Fruit fly (Drosophila melanogaster) whole organism, embryonic: Measurements from ENCODE around the gene pros.

Source experiments
- CG10267 ChIP-seq: fragments of 200-800 bp; sonication (Bioruptor generic); optimal IDR thresholded peaks from 2 replicates; lab custom pipeline; 2018; ENCODE audit warnings: missing biosample characterization, mild to moderate bottlenecking, missing genetic modification characterization, moderate library complexity
- CG11085 ChIP-seq: fragments of 200-800 bp; sonication (Bioruptor generic); IDR thresholded peaks from 2 replicates; pipeline ENCODE4 v1.3.6; 2022; ENCODE audit warnings: missing biosample characterization, missing genetic modification characterization
- CG12299 ChIP-seq: fragments of 200-800 bp; sonication (Bioruptor generic); optimal IDR thresholded peaks from 2 replicates; lab custom pipeline; 2018; ENCODE audit warnings: missing biosample characterization, mild to moderate bottlenecking, missing genetic modification characterization
- CG13287 ChIP-seq: fragments of 200-800 bp; sonication (Bioruptor generic); IDR thresholded peaks from 2 replicates; pipeline ENCODE4 v1.3.6; 2022; ENCODE audit warnings: missing biosample characterization, missing genetic modification characterization; ENCODE audit not compliant: partially characterized antibody
- CG14441 ChIP-seq: fragments of 200-800 bp; sonication (Bioruptor generic); IDR thresholded peaks from 2 replicates; pipeline ENCODE4 v1.3.6; 2022; ENCODE audit warnings: missing biosample characterization, missing genetic modification characterization
- CG14667 ChIP-seq: fragments of 200-800 bp; sonication (Bioruptor generic); IDR thresholded peaks from 2 replicates; pipeline ENCODE4 v1.3.6; 2022; ENCODE audit warnings: missing biosample characterization, missing genetic modification characterization
- CG17829 ChIP-seq: fragments of 200-800 bp; optimal IDR thresholded peaks from 2 replicates; lab custom pipeline; 2019; ENCODE audit warnings: missing biosample characterization, mild to moderate bottlenecking, missing genetic modification characterization, moderate library complexity
- CG17912 ChIP-seq: fragments of 200-800 bp; sonication (Bioruptor generic); optimal IDR thresholded peaks from 2 replicates; lab custom pipeline; 2018; ENCODE audit warnings: missing biosample characterization, mild to moderate bottlenecking, missing genetic modification characterization
- CG18619 ChIP-seq: fragments of 200-800 bp; sonication (Bioruptor generic); optimal IDR thresholded peaks from 3 replicates; lab custom pipeline; 2017; ENCODE audit warnings: missing biosample characterization, mild to moderate bottlenecking, missing genetic modification characterization
- CG2712 ChIP-seq: fragments of 200-800 bp; optimal IDR thresholded peaks from 3 replicates; lab custom pipeline; 2019; ENCODE audit warnings: missing biosample characterization, mild to moderate bottlenecking, missing genetic modification characterization, moderate library complexity
- CG2889 ChIP-seq: fragments of 200-800 bp; sonication (Bioruptor generic); IDR thresholded peaks from 3 replicates; pipeline ENCODE4 v1.3.6; 2022; ENCODE audit warnings: missing biosample characterization, missing genetic modification characterization
- CG34376 ChIP-seq: fragments of 200-800 bp; sonication (Bioruptor generic); optimal IDR thresholded peaks from 2 replicates; lab custom pipeline; 2018; ENCODE audit warnings: missing biosample characterization, mild to moderate bottlenecking, missing genetic modification characterization
- CG4360 ChIP-seq: fragments of 200-800 bp; sonication (Bioruptor generic); IDR thresholded peaks from 2 replicates; pipeline ENCODE4 v1.3.6; 2022; ENCODE audit warnings: missing biosample characterization, missing genetic modification characterization
- CG5180 ChIP-seq: fragments of 200-800 bp; sonication (Bioruptor generic); optimal IDR thresholded peaks from 3 replicates; lab custom pipeline; 2017; ENCODE audit warnings: missing biosample characterization, missing genetic modification characterization, mild to moderate bottlenecking, moderate library complexity, missing genetic modification reagents
- CG6791 ChIP-seq: fragments of 200-800 bp; sonication (Bioruptor generic); IDR thresholded peaks from 3 replicates; pipeline ENCODE4 v1.3.6; 2022; ENCODE audit warnings: missing biosample characterization, missing genetic modification characterization; ENCODE audit not compliant: partially characterized antibody
- CG7963 ChIP-seq: fragments of 200-800 bp; sonication (Bioruptor generic); IDR thresholded peaks from 3 replicates; pipeline ENCODE4 v1.3.6; 2022; ENCODE audit warnings: missing biosample characterization, missing genetic modification characterization; ENCODE audit not compliant: partially characterized antibody
- CG8281 ChIP-seq: fragments of 200-800 bp; sonication (Bioruptor generic); optimal IDR thresholded peaks from 2 replicates; lab custom pipeline; 2018; ENCODE audit warnings: missing biosample characterization, mild to moderate bottlenecking, missing genetic modification characterization, moderate library complexity
- CG9797 ChIP-seq: fragments of 200-800 bp; sonication (Bioruptor generic); optimal IDR thresholded peaks from 3 replicates; lab custom pipeline; 2018; ENCODE audit warnings: missing biosample characterization, mild to moderate bottlenecking, missing genetic modification characterization
- Dbx ChIP-seq: fragments of 200-800 bp; sonication (Bioruptor generic); IDR thresholded peaks from 3 replicates; pipeline ENCODE4 v1.3.6; 2022; ENCODE audit warnings: missing biosample characterization, missing genetic modification characterization
- Dip3 ChIP-seq: fragments of 200-800 bp; sonication (Bioruptor generic); optimal IDR thresholded peaks from 3 replicates; lab custom pipeline; 2016; ENCODE audit warnings: missing biosample characterization, missing genetic modification characterization
- Ets97D ChIP-seq: fragments of 200-800 bp; sonication (Bioruptor generic); optimal IDR thresholded peaks from 3 replicates; lab custom pipeline; 2016; ENCODE audit warnings: missing biosample characterization, missing genetic modification characterization
- Fer2 ChIP-seq: fragments of 200-800 bp; sonication (Bioruptor generic); optimal IDR thresholded peaks from 2 replicates; lab custom pipeline; 2018; ENCODE audit warnings: missing biosample characterization, mild to moderate bottlenecking, missing genetic modification characterization, moderate library complexity
- Gsc ChIP-seq: fragments of 200-800 bp; sonication (Bioruptor generic); IDR thresholded peaks from 2 replicates; pipeline ENCODE4 v1.3.6; 2022; ENCODE audit warnings: missing biosample characterization, missing genetic modification characterization
- HLHmδ ChIP-seq: fragments of 200-800 bp; sonication (Bioruptor generic); optimal IDR thresholded peaks from 2 replicates; lab custom pipeline; 2018; ENCODE audit warnings: missing biosample characterization, mild to moderate bottlenecking, missing genetic modification characterization, moderate library complexity
- HmgZ ChIP-seq: fragments of 200-800 bp; sonication (Bioruptor generic); optimal IDR thresholded peaks from 2 replicates; lab custom pipeline; 2018; ENCODE audit warnings: missing biosample characterization, mild to moderate bottlenecking, missing genetic modification characterization
- Lim3 ChIP-seq: fragments of 200-800 bp; sonication (Bioruptor generic); IDR thresholded peaks from 2 replicates; pipeline ENCODE4 v1.3.6; 2022; ENCODE audit warnings: missing biosample characterization, missing genetic modification characterization
- MBD-R2 ChIP-seq: fragments of 200-800 bp; sonication (Bioruptor generic); IDR thresholded peaks from 2 replicates; pipeline ENCODE4 v1.3.6; 2022; ENCODE audit warnings: missing biosample characterization, missing genetic modification characterization
- Meics ChIP-seq: fragments of 200-800 bp; sonication (Bioruptor generic); optimal IDR thresholded peaks from 2 replicates; lab custom pipeline; 2017; ENCODE audit warnings: missing biosample characterization, mild to moderate bottlenecking, missing genetic modification characterization
- Opbp ChIP-seq: fragments of 200-800 bp; sonication (Bioruptor generic); IDR thresholded peaks from 3 replicates; pipeline ENCODE4 v1.3.6; 2022; ENCODE audit warnings: missing biosample characterization, missing genetic modification characterization; ENCODE audit not compliant: partially characterized antibody
- bsh ChIP-seq, 2 experiments: fragments of 200-800 bp; sonication (Bioruptor generic); optimal IDR thresholded peaks; 2 replicates each; lab custom pipeline; 2017 to 2018; ENCODE audit warnings: mild to moderate bottlenecking in 2 of 2, missing biosample characterization in 2 of 2, missing genetic modification characterization in 2 of 2, moderate library complexity in 1 of 2
- esg ChIP-seq: fragments of 200-800 bp; sonication (Bioruptor generic); conservative IDR thresholded peaks from 2 replicates; pipeline ENCODE4 v1.3.6; 2022; ENCODE audit warnings: missing biosample characterization, missing genetic modification characterization
- ftz-f1 ChIP-seq: fragments of 200-800 bp; sonication (Bioruptor generic); optimal IDR thresholded peaks from 2 replicates; lab custom pipeline; 2016; ENCODE audit warnings: missing biosample characterization, missing genetic modification characterization
- gce ChIP-seq: fragments of 200-800 bp; sonication (Bioruptor generic); IDR thresholded peaks from 3 replicates; pipeline ENCODE4 v1.3.6; 2022; ENCODE audit warnings: missing biosample characterization, missing genetic modification characterization
- gfzf ChIP-seq: fragments of 200-800 bp; sonication (Bioruptor generic); optimal IDR thresholded peaks from 2 replicates; lab custom pipeline; 2016; ENCODE audit warnings: missing biosample characterization, mild to moderate bottlenecking, missing genetic modification characterization, moderate library complexity
- lola ChIP-seq, 3 experiments: fragments of >200 bp in 2 of 3; fragments of 200-800 bp in 1 of 3; sonication (Bioruptor generic) in 1 of 3; optimal IDR thresholded peaks; 2 replicates each; lab custom pipeline; 2017 to 2019; ENCODE audit warnings: missing biosample characterization in 3 of 3, missing genetic modification characterization in 3 of 3, mild to moderate bottlenecking in 1 of 3, moderate library complexity in 1 of 3
- mirr ChIP-seq: fragments of 200-800 bp; sonication (Bioruptor generic); optimal IDR thresholded peaks from 3 replicates; lab custom pipeline; 2018; ENCODE audit warnings: missing biosample characterization, mild to moderate bottlenecking, missing genetic modification characterization
- nerfin-2 ChIP-seq: fragments of 200-800 bp; sonication (Bioruptor generic); IDR thresholded peaks from 2 replicates; pipeline ENCODE4 v1.3.6; 2022; ENCODE audit warnings: missing biosample characterization, missing genetic modification characterization; ENCODE audit not compliant: partially characterized antibody
- org-1 ChIP-seq: fragments of 200-800 bp; sonication (Bioruptor generic); optimal IDR thresholded peaks from 2 replicates; lab custom pipeline; 2017; ENCODE audit warnings: missing biosample characterization, missing genetic modification characterization
- pb ChIP-seq: fragments of 200-800 bp; sonication (Bioruptor generic); optimal IDR thresholded peaks from 3 replicates; lab custom pipeline; 2016; ENCODE audit warnings: missing biosample characterization, missing genetic modification characterization
- peb ChIP-seq: fragments of 200-800 bp; sonication (Bioruptor generic); IDR thresholded peaks from 2 replicates; pipeline ENCODE4 v1.3.6; 2022; ENCODE audit warnings: missing biosample characterization, missing genetic modification characterization
- rib ChIP-seq: fragments of 200-800 bp; sonication (Bioruptor generic); IDR thresholded peaks from 2 replicates; pipeline ENCODE4 v1.3.6; 2022; ENCODE audit warnings: missing biosample characterization, missing genetic modification characterization
- schlank ChIP-seq: fragments of 200-800 bp; sonication (Bioruptor generic); optimal IDR thresholded peaks from 2 replicates; lab custom pipeline; 2018; ENCODE audit warnings: missing biosample characterization, mild to moderate bottlenecking, missing genetic modification characterization
- scrt ChIP-seq: fragments of 200-800 bp; sonication (Bioruptor generic); optimal IDR thresholded peaks from 2 replicates; lab custom pipeline; 2018; ENCODE audit warnings: missing biosample characterization, mild to moderate bottlenecking, missing genetic modification characterization, moderate library complexity
- slp2 ChIP-seq: fragments of 200-800 bp; sonication (Bioruptor generic); optimal IDR thresholded peaks from 2 replicates; lab custom pipeline; 2016; ENCODE audit warnings: missing biosample characterization, missing genetic modification characterization
- sna ChIP-seq: fragments of 200-800 bp; sonication (Bioruptor generic); IDR thresholded peaks from 2 replicates; pipeline ENCODE4 v1.3.6; 2022; ENCODE audit warnings: missing biosample characterization, missing genetic modification characterization; ENCODE audit not compliant: partially characterized antibody
- ssp ChIP-seq: fragments of 200-800 bp; sonication (Bioruptor generic); IDR thresholded peaks from 2 replicates; pipeline ENCODE4 v1.3.6; 2022; ENCODE audit warnings: missing biosample characterization, missing genetic modification characterization
- trem ChIP-seq: fragments of 200-800 bp; optimal IDR thresholded peaks from 3 replicates; lab custom pipeline; 2019; ENCODE audit warnings: missing biosample characterization, mild to moderate bottlenecking, missing genetic modification characterization, moderate library complexity
- unpg ChIP-seq: fragments of 200-800 bp; sonication (Bioruptor generic); optimal IDR thresholded peaks from 3 replicates; lab custom pipeline; 2018; ENCODE audit warnings: missing biosample characterization, mild to moderate bottlenecking, missing genetic modification characterization, moderate library complexity
- vvl ChIP-seq: fragments of 200-800 bp; sonication (Bioruptor generic); IDR thresholded peaks from 2 replicates; pipeline ENCODE4 v1.3.6; 2022; ENCODE audit warnings: missing biosample characterization, missing genetic modification characterization
- zen2 ChIP-seq: fragments of 200-800 bp; sonication (Bioruptor generic); IDR thresholded peaks from 3 replicates; pipeline ENCODE4 v1.3.6; 2022; ENCODE audit warnings: missing biosample characterization, missing genetic modification characterization; ENCODE audit not compliant: partially characterized antibody

The pros gene

dm6 chr3R:11407733-11408134, 79.5 kb downstream of the pros start, which contains the start of gene mRpL40 (continued):
- TF ChIP-seq pb (GFP tag; lab: Kevin White, UChicago), result no peak
- TF ChIP-seq peb, result no peak
- TF ChIP-seq CG17912 (GFP tag; lab: Kevin White, UChicago), result no peak
- TF ChIP-seq bsh (GFP tag; optimal IDR thresholded peaks at IDR 0.05; lab: Kevin White, UChicago), result no peak
- TF ChIP-seq Dbx, result no peak
- no peak for TF ChIP-seq CG18619
- TF ChIP-seq trem (tag; lab: Kevin White, UChicago), result peak; percentile 43
- no peak for TF ChIP-seq Lim3
- no peak for TF ChIP-seq vvl (GFP tag; lab: Robert Waterston, UW)
- no peak for TF ChIP-seq CG14667
- peak; percentile 26; the same call in 2 of the 3 replicates for TF ChIP-seq zen2 (GFP tag; lab: Robert Waterston, UW)
- TF ChIP-seq HmgZ, result no peak
- TF ChIP-seq CG4360 (GFP tag; lab: Robert Waterston, UW), result no peak
- TF ChIP-seq CG14441 (GFP tag; lab: Robert Waterston, UW), result no peak
- TF ChIP-seq Dip3, result no peak
- no peak for TF ChIP-seq Meics
- peak; percentile 52 for TF ChIP-seq CG6791 (GFP tag; lab: Robert Waterston, UW)
- peak; percentile 73 for TF ChIP-seq CG13287
- TF ChIP-seq CG7963 (GFP tag; lab: Robert Waterston, UW), result no peak
- TF ChIP-seq CG5180 (GFP tag; lab: Kevin White, UChicago), result no peak
- no peak for TF ChIP-seq scrt (GFP tag; lab: Kevin White, UChicago)
- no peak for TF ChIP-seq slp2 (GFP tag; lab: Kevin White, UChicago)
- peak; percentile 32; the same call in 1 of the 3 replicates for TF ChIP-seq Opbp (GFP tag; lab: Robert Waterston, UW)
- TF ChIP-seq unpg, result no peak
- TF ChIP-seq Ets97D, result peak; percentile 1
- TF ChIP-seq mirr (GFP tag; lab: Kevin White, UChicago), result no peak
- TF ChIP-seq Fer2 (tag; lab: Kevin White, UChicago), result no peak
- TF ChIP-seq ssp (GFP tag; lab: Robert Waterston, UW), result no peak
- TF ChIP-seq CG17829, result peak; percentile 0
- TF ChIP-seq CG2712 (tag; lab: Kevin White, UChicago), result peak; percentile 2
- no peak for TF ChIP-seq CG9797
- TF ChIP-seq ftz-f1 (GFP tag; lab: Kevin White, UChicago), result no peak
- TF ChIP-seq sna (GFP tag; lab: Robert Waterston, UW), result peak; percentile 42; the same call in 1 of the 2 replicates
- no peak for TF ChIP-seq schlank
- no peak for TF ChIP-seq org-1 (GFP tag; lab: Kevin White, UChicago)
- TF ChIP-seq Gsc (GFP tag; lab: Robert Waterston, UW), result no peak
- TF ChIP-seq CG10267 (tag; lab: Kevin White, UChicago), result peak; percentile 31
- 0 out of 2 replicates have a peak, but pooled peaks have one; percentile 17 for TF ChIP-seq nerfin-2 (GFP tag; lab: Robert Waterston, UW)
- no peak for TF ChIP-seq CG34376 (GFP tag; lab: Kevin White, UChicago)
- no peak for TF ChIP-seq CG8281 (tag; lab: Kevin White, UChicago)
- TF ChIP-seq rib, result 0 out of 2 replicates have a peak, but pooled peaks have one; percentile 19
- TF ChIP-seq CG2889, result no peak
- no peak for TF ChIP-seq lola (GFP tag; optimal IDR thresholded peaks at IDR 0.05; lab: Kevin White, UChicago)
- peak; percentile 46 for TF ChIP-seq gfzf (GFP tag; lab: Kevin White, UChicago)
- TF ChIP-seq esg (GFP tag; lab: Robert Waterston, UW), result no peak
- TF ChIP-seq gce, result no peak
- no peak for TF ChIP-seq HLHmδ (GFP tag; lab: Kevin White, UChicago)
- peak; percentile 91 for TF ChIP-seq MBD-R2 (GFP tag; lab: Robert Waterston, UW)
- no peak for TF ChIP-seq CG12299 (tag; lab: Kevin White, UChicago)
- TF ChIP-seq CG11085 (GFP tag; lab: Robert Waterston, UW), result no peak
